Fruit fly (Drosophila melanogaster) whole organism, embryonic: ENCODE measurements around the gene PDCD-5.

Experiments used
- CG12744 ChIP-seq: fragments of 200-800 bp; sonication (Bioruptor generic); optimal IDR thresholded peaks from 2 replicates; lab custom pipeline; 2016; ENCODE audit warnings: missing biosample characterization, missing genetic modification characterization
- CG12942 ChIP-seq: fragments of 200-800 bp; sonication (Bioruptor generic); optimal IDR thresholded peaks from 3 replicates; lab custom pipeline; 2016; ENCODE audit warnings: missing biosample characterization, missing genetic modification characterization
- CG30403 ChIP-seq: fragments of 200-800 bp; sonication (Bioruptor generic); optimal IDR thresholded peaks from 3 replicates; lab custom pipeline; 2016; ENCODE audit warnings: missing biosample characterization, missing genetic modification characterization
- CG31441 ChIP-seq: fragments of 200-800 bp; sonication (Bioruptor generic); IDR thresholded peaks from 2 replicates; pipeline ENCODE4 v1.3.6; 2022; ENCODE audit warnings: missing biosample characterization, missing genetic modification characterization
- CG7786 ChIP-seq: fragments of 200-800 bp; sonication (Bioruptor generic); optimal IDR thresholded peaks from 2 replicates; lab custom pipeline; 2016; ENCODE audit warnings: missing biosample characterization, missing genetic modification characterization
- CG8388 ChIP-seq: fragments of 200-800 bp; sonication (Bioruptor generic); optimal IDR thresholded peaks from 2 replicates; lab custom pipeline; 2019; ENCODE audit warnings: missing biosample characterization, mild to moderate bottlenecking, missing genetic modification characterization, moderate library complexity
- Dbx ChIP-seq: fragments of 200-800 bp; sonication (Bioruptor generic); IDR thresholded peaks from 3 replicates; pipeline ENCODE4 v1.3.6; 2022; ENCODE audit warnings: missing biosample characterization, missing genetic modification characterization
- E2f2 ChIP-seq: fragments of 200-800 bp; sonication (Bioruptor generic); IDR thresholded peaks from 2 replicates; pipeline ENCODE4 v1.3.6; 2022; ENCODE audit warnings: missing biosample characterization, missing genetic modification characterization
- HLH54F ChIP-seq: fragments of 200-800 bp; sonication (Bioruptor generic); optimal IDR thresholded peaks from 3 replicates; lab custom pipeline; 2016; ENCODE audit warnings: missing biosample characterization, missing genetic modification characterization
- emc ChIP-seq: fragments of 200-800 bp; sonication (Bioruptor generic); optimal IDR thresholded peaks from 2 replicates; lab custom pipeline; 2016; ENCODE audit warnings: missing biosample characterization, missing genetic modification characterization
- sd ChIP-seq: fragments of 200-800 bp; sonication (Bioruptor generic); optimal IDR thresholded peaks from 3 replicates; lab custom pipeline; 2018; ENCODE audit warnings: missing biosample characterization, mild to moderate bottlenecking, missing genetic modification characterization, moderate library complexity
- shn ChIP-seq: fragments of 200-800 bp; sonication (Bioruptor generic); optimal IDR thresholded peaks from 3 replicates; lab custom pipeline; 2016; ENCODE audit warnings: missing biosample characterization, missing genetic modification characterization
- wor ChIP-seq: fragments of 200-800 bp; sonication (Bioruptor generic); IDR thresholded peaks from 2 replicates; pipeline ENCODE4 v1.3.6; 2022; ENCODE audit warnings: missing biosample characterization, missing genetic modification characterization

DNA sequence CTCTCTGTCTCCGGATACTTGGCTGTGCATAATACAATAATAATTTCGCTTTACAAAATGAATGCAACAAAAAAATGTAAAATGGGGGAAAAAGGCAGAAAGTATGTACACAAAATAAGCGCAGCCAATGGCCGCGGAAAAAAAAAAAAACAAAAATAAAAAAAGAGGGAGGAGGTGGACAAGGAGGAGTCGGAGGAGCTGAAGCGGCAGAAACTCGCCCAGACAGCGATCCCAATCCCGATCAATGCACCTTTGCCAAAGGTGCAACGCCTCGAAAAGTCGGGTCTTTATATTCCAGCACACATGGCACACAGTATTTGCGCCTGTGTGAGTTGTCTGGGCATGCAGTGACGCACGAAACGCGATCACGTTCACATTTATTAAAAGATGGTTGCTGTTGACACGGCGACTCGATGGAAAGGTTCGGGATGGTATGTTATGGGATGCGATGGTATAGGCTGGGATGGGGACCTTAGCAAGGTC, 36.3 kb downstream of the PDCD-5 start:
- TF ChIP-seq shn, result no peak
- TF ChIP-seq emc, result no peak
- TF ChIP-seq CG30403, result no peak
- TF ChIP-seq sd (tag; lab: Kevin White, UChicago), result no peak
- no peak for TF ChIP-seq HLH54F
- TF ChIP-seq CG31441, result no peak
- TF ChIP-seq CG7786 (GFP tag; lab: Kevin White, UChicago), result no peak
- TF ChIP-seq wor (GFP tag; lab: Robert Waterston, UW), result no peak
- no peak for TF ChIP-seq CG8388 (GFP tag; lab: Kevin White, UChicago)
- no peak for TF ChIP-seq Dbx
- TF ChIP-seq E2f2 (GFP tag; lab: Robert Waterston, UW), result no peak
- no peak for TF ChIP-seq CG12744 (GFP tag; lab: Kevin White, UChicago)
- no peak for TF ChIP-seq CG12942 (GFP tag; lab: Kevin White, UChicago)
